Worm (Caenorhabditis elegans) whole organism, young adult: ENCODE results near the gene srsx-28.

Source experiments
- F52B5.7 ChIP-seq: sonication (generic microtip); optimal IDR thresholded peaks from 2 replicates; lab custom pipeline; 2016; ENCODE audit warnings: mild to moderate bottlenecking, missing genetic modification characterization, missing compliant biosample characterization
- ama-1 ChIP-seq, 3 experiments: fragments of 150-350 bp in 1 of 3; sonication (generic microtip) in 2 of 3; optimal IDR thresholded peaks; 2 replicates each; lab custom pipeline; 2014 to 2018; ENCODE audit warnings: missing biosample characterization in 2 of 3, missing genetic modification characterization in 2 of 3, missing genetic modification reagents in 2 of 3
- ceh-58 ChIP-seq: fragments of 200-800 bp; sonication (Bioruptor generic); IDR thresholded peaks from 2 replicates; pipeline ENCODE4 v1.3.6; 2022; ENCODE audit warnings: missing genetic modification characterization, missing compliant biosample characterization
- lin-35 ChIP-seq, 3 experiments: fragments of 150-350 bp in 2 of 3; sonication (generic microtip) in 1 of 3; optimal IDR thresholded peaks; 2 replicates each; lab custom pipeline; 2014 to 2018; ENCODE audit warnings: missing biosample characterization in 3 of 3, missing genetic modification characterization in 3 of 3, missing genetic modification reagents in 3 of 3

- TF ChIP-seq ama-1 (optimal IDR thresholded peaks at IDR 0.05; lab: Kevin White, UChicago) (no peak), ama-1 (GFP tag; optimal IDR thresholded peaks at IDR 0.05; lab: Kevin White, UChicago) (no peak), ceh-58 (GFP tag; lab: Robert Waterston, UW) (no peak), F52B5.7 (tag; lab: Kevin White, UChicago) (no peak), lin-35 (GFP tag; optimal IDR thresholded peaks at IDR 0.05; lab: Kevin White, UChicago) (no peak)
Observed at ce11 chrV:10178166-10178565, 25.8 kb downstream of the srsx-28 start.
